Worm (Caenorhabditis elegans) whole organism, L3 larva: ENCODE measurements around the gene pis-1.
"Not testable (repeated sequence)": the region's sequence is repeated elsewhere in the genome, so short reads cannot be mapped to it uniquely, and the experiment has no call there.

Source experiments
- elt-1 ChIP-seq: fragments of 150-350 bp; optimal IDR thresholded peaks from 2 replicates; lab custom pipeline; 2014; ENCODE audit warnings: missing biosample characterization, missing genetic modification characterization
- ztf-4 ChIP-seq: fragments of 150-350 bp; optimal IDR thresholded peaks from 2 replicates; lab custom pipeline; 2014; ENCODE audit warnings: missing biosample characterization, missing genetic modification characterization

ce11 chrIV:9837349-9837748, 41.0 kb upstream of the pis-1 start, which contains the start of gene msp-10:
- not testable (repeated sequence) for TF ChIP-seq ztf-4, elt-1 (tag; lab: Kevin White, UChicago)
